Fruit fly (Drosophila melanogaster) whole organism, pupa: ENCODE measurements around the gene CG33795.

ENCODE experiments used
- CG10348 ChIP-seq: fragments of 200-800 bp; sonication (Bioruptor generic); IDR thresholded peaks from 2 replicates; pipeline ENCODE4 v1.3.6; 2022; ENCODE audit warnings: missing biosample characterization, missing genetic modification characterization
- CG12605 ChIP-seq: fragments of 200-800 bp; sonication (Bioruptor generic); IDR thresholded peaks from 2 replicates; pipeline ENCODE4 v1.3.6; 2022; ENCODE audit warnings: missing biosample characterization, missing genetic modification characterization
- CG13204 ChIP-seq: fragments of 200-800 bp; sonication (Bioruptor generic); optimal IDR thresholded peaks from 2 replicates; lab custom pipeline; 2018; ENCODE audit warnings: missing biosample characterization, mild to moderate bottlenecking, missing genetic modification characterization, moderate library complexity
- CG14655 ChIP-seq: fragments of 200-800 bp; sonication (Bioruptor generic); optimal IDR thresholded peaks from 3 replicates; lab custom pipeline; 2017; ENCODE audit warnings: mild to moderate bottlenecking, missing biosample characterization, missing genetic modification reagents, missing genetic modification characterization
- CG15710 ChIP-seq: fragments of 200-800 bp; sonication (Bioruptor generic); optimal IDR thresholded peaks from 2 replicates; lab custom pipeline; 2018; ENCODE audit warnings: missing biosample characterization, mild to moderate bottlenecking, missing genetic modification characterization, moderate library complexity
- CG17806 ChIP-seq: fragments of 200-800 bp; sonication (Bioruptor generic); optimal IDR thresholded peaks from 2 replicates; lab custom pipeline; 2018; ENCODE audit warnings: missing biosample characterization, mild to moderate bottlenecking, missing genetic modification characterization, moderate library complexity
- CG32121 ChIP-seq: fragments of 200-800 bp; sonication (Bioruptor generic); IDR thresholded peaks from 2 replicates; pipeline ENCODE4 v1.3.6; 2022; ENCODE audit warnings: missing biosample characterization, missing genetic modification characterization
- CG34367 ChIP-seq: fragments of 200-800 bp; sonication (Bioruptor generic); optimal IDR thresholded peaks from 2 replicates; lab custom pipeline; 2018; ENCODE audit warnings: missing biosample characterization, mild to moderate bottlenecking, missing genetic modification characterization
- CG4496 ChIP-seq: fragments of 200-800 bp; sonication (Bioruptor generic); IDR thresholded peaks from 3 replicates; pipeline ENCODE4 v1.3.6; 2022; ENCODE audit warnings: missing biosample characterization, missing genetic modification characterization
- CG8159 ChIP-seq: fragments of 200-800 bp; sonication (Bioruptor generic); optimal IDR thresholded peaks from 3 replicates; lab custom pipeline; 2018; ENCODE audit warnings: missing biosample characterization, mild to moderate bottlenecking, missing genetic modification characterization, moderate library complexity
- CG8301 ChIP-seq: fragments of 200-800 bp; sonication (Bioruptor generic); optimal IDR thresholded peaks from 2 replicates; lab custom pipeline; 2018; ENCODE audit warnings: missing biosample characterization, mild to moderate bottlenecking, missing genetic modification characterization
- CG9948 ChIP-seq: fragments of 200-800 bp; sonication (Bioruptor generic); optimal IDR thresholded peaks from 2 replicates; lab custom pipeline; 2018; ENCODE audit warnings: missing biosample characterization, mild to moderate bottlenecking, missing genetic modification characterization, moderate library complexity
- D1 ChIP-seq: fragments of 200-800 bp; sonication (Bioruptor generic); optimal IDR thresholded peaks from 2 replicates; lab custom pipeline; 2018; ENCODE audit warnings: missing biosample characterization, mild to moderate bottlenecking, missing genetic modification characterization, moderate library complexity
- EcR ChIP-seq: fragments of 200-800 bp; sonication (Bioruptor generic); optimal IDR thresholded peaks from 3 replicates; lab custom pipeline; 2019; ENCODE audit warnings: missing biosample characterization, missing genetic modification characterization, mild to moderate bottlenecking, moderate library complexity, missing genetic modification reagents
- Ets98B ChIP-seq: fragments of 200-800 bp; sonication (Bioruptor generic); IDR thresholded peaks from 2 replicates; pipeline ENCODE4 v1.3.6; 2022; ENCODE audit warnings: missing biosample characterization, missing genetic modification characterization
- Pif1A ChIP-seq: fragments of 200-800 bp; sonication (Bioruptor generic); optimal IDR thresholded peaks from 3 replicates; lab custom pipeline; 2016; ENCODE audit warnings: missing biosample characterization, missing genetic modification characterization
- Pif1B ChIP-seq: fragments of 200-800 bp; sonication (Bioruptor generic); optimal IDR thresholded peaks from 3 replicates; lab custom pipeline; 2016; ENCODE audit warnings: missing biosample characterization, missing genetic modification characterization
- Snoo ChIP-seq: fragments of 200-800 bp; sonication (Bioruptor generic); optimal IDR thresholded peaks from 3 replicates; lab custom pipeline; 2017; ENCODE audit warnings: missing biosample characterization, mild to moderate bottlenecking, missing genetic modification characterization, inconsistent platforms
- fd96Ca ChIP-seq: fragments of 200-800 bp; sonication (Bioruptor generic); IDR thresholded peaks from 3 replicates; pipeline ENCODE4 v1.3.6; 2022; ENCODE audit warnings: missing biosample characterization, missing genetic modification characterization
- gl ChIP-seq: fragments of 200-800 bp; sonication (Bioruptor generic); optimal IDR thresholded peaks from 2 replicates; lab custom pipeline; 2018; ENCODE audit warnings: missing biosample characterization, mild to moderate bottlenecking, missing genetic modification characterization
- rn ChIP-seq: fragments of 200-800 bp; sonication (Bioruptor generic); IDR thresholded peaks from 2 replicates; pipeline ENCODE4 v1.3.6; 2022; ENCODE audit warnings: missing biosample characterization, missing genetic modification characterization

CG33795 gene

dm6 chr3L:16167723-16168386, 3.3 kb downstream of the CG33795 start:
- peak; percentile 72 for TF ChIP-seq CG8159
- no peak for TF ChIP-seq CG4496
- peak; percentile 62 for TF ChIP-seq CG32121 (GFP tag; lab: Robert Waterston, UW)
- TF ChIP-seq Pif1B (GFP tag; lab: Kevin White, UChicago), result no peak
- TF ChIP-seq CG13204 (GFP tag; lab: Kevin White, UChicago), result peak; percentile 18
- TF ChIP-seq CG12605 (GFP tag; lab: Robert Waterston, UW), result no peak
- no peak for TF ChIP-seq Pif1A (GFP tag; lab: Kevin White, UChicago)
- peak; percentile 10 for TF ChIP-seq CG34367 (tag; lab: Kevin White, UChicago)
- no peak for TF ChIP-seq Snoo
- TF ChIP-seq fd96Ca (GFP tag; lab: Robert Waterston, UW), result no peak
- TF ChIP-seq CG9948 (tag; lab: Kevin White, UChicago), result peak; percentile 41
- TF ChIP-seq EcR (GFP tag; lab: Kevin White, UChicago), result peak; percentile 50
- TF ChIP-seq CG17806 (tag; lab: Kevin White, UChicago), result peak; percentile 58
- peak; percentile 41 for TF ChIP-seq CG15710 (tag; lab: Kevin White, UChicago)
- TF ChIP-seq D1 (tag; lab: Kevin White, UChicago), result no peak
- TF ChIP-seq gl (tag; lab: Kevin White, UChicago), result no peak
- TF ChIP-seq CG14655 (GFP tag; lab: Kevin White, UChicago), result no peak
- no peak for TF ChIP-seq CG8301 (tag; lab: Kevin White, UChicago)
- TF ChIP-seq, all 21 proteins: peak for 8

dm6 chr3L:16166998-16167344, 4.2 kb downstream of the CG33795 start:
- TF ChIP-seq CG32121 (GFP tag; lab: Robert Waterston, UW), result no peak

- TF ChIP-seq CG4496, result no peak
- no peak for TF ChIP-seq CG10348 (GFP tag; lab: Robert Waterston, UW)
- TF ChIP-seq CG8159, result no peak
- no peak for TF ChIP-seq Pif1A (GFP tag; lab: Kevin White, UChicago)
- 0 out of 2 replicates have a peak, but pooled peaks have one; percentile 16 for TF ChIP-seq CG32121 (GFP tag; lab: Robert Waterston, UW)
- TF ChIP-seq CG8301 (tag; lab: Kevin White, UChicago), result no peak
- TF ChIP-seq Pif1B (GFP tag; lab: Kevin White, UChicago), result no peak
- no peak for TF ChIP-seq CG9948 (tag; lab: Kevin White, UChicago)
- no peak for TF ChIP-seq CG14655 (GFP tag; lab: Kevin White, UChicago)
- no peak for TF ChIP-seq fd96Ca (GFP tag; lab: Robert Waterston, UW)
- TF ChIP-seq D1 (tag; lab: Kevin White, UChicago), result no peak
- TF ChIP-seq CG13204 (GFP tag; lab: Kevin White, UChicago), result peak; percentile 14
- no peak for TF ChIP-seq gl (tag; lab: Kevin White, UChicago)
These were observed 4.8 kb downstream of the CG33795 start for dm6 chr3L:16166217-16166997.

- TF ChIP-seq CG32121 (GFP tag; lab: Robert Waterston, UW), result 0 out of 2 replicates have a peak, but pooled peaks have one; percentile 33
- no peak for TF ChIP-seq CG15710 (tag; lab: Kevin White, UChicago)
- TF ChIP-seq fd96Ca (GFP tag; lab: Robert Waterston, UW), result no peak; the same call in 2 of the 3 replicates
- no peak for TF ChIP-seq Pif1B (GFP tag; lab: Kevin White, UChicago)
- TF ChIP-seq CG14655 (GFP tag; lab: Kevin White, UChicago), result no peak
- no peak for TF ChIP-seq gl (tag; lab: Kevin White, UChicago)
- peak; percentile 86 for TF ChIP-seq Snoo
- TF ChIP-seq rn, result no peak
- TF ChIP-seq CG17806 (tag; lab: Kevin White, UChicago), result no peak
- TF ChIP-seq CG4496, result 0 out of 3 replicates have a peak, but pooled peaks have one; percentile 33
- TF ChIP-seq EcR (GFP tag; lab: Kevin White, UChicago), result no peak
These were observed 5.6 kb downstream of the CG33795 start for dm6 chr3L:16165356-16166168.

- TF ChIP-seq Ets98B (GFP tag; lab: Robert Waterston, UW) (peak; percentile 63), D1 (tag; lab: Kevin White, UChicago) (no peak), CG9948 (tag; lab: Kevin White, UChicago) (no peak), CG8159 (peak; percentile 40), fd96Ca (GFP tag; lab: Robert Waterston, UW) (0 out of 3 replicates have a peak, but pooled peaks have one; percentile 10), EcR (GFP tag; lab: Kevin White, UChicago) (peak; percentile 65), CG8301 (tag; lab: Kevin White, UChicago) (peak; percentile 32), Pif1A (GFP tag; lab: Kevin White, UChicago) (peak; percentile 58), rn (no peak), CG10348 (GFP tag; lab: Robert Waterston, UW) (no peak), gl (tag; lab: Kevin White, UChicago) (peak; percentile 44), Pif1B (GFP tag; lab: Kevin White, UChicago) (peak; percentile 56), CG4496 (peak; percentile 57; the same call in 2 of the 3 replicates), CG15710 (tag; lab: Kevin White, UChicago) (peak; percentile 23), CG32121 (GFP tag; lab: Robert Waterston, UW) (no peak), CG17806 (tag; lab: Kevin White, UChicago) (peak; percentile 0), CG12605 (GFP tag; lab: Robert Waterston, UW) (peak; percentile 70), CG34367 (tag; lab: Kevin White, UChicago) (peak; percentile 27), Snoo (peak; percentile 36), CG14655 (GFP tag; lab: Kevin White, UChicago) (peak; percentile 62), CG13204 (GFP tag; lab: Kevin White, UChicago) (peak; percentile 66)
These were observed 6.8 kb downstream of the CG33795 start, which contains the start of gene CG5151 for dm6 chr3L:16164150-16165039. Gene CG5151, minus strand, starts transcription at chr3L:16164701.
